Worm (Caenorhabditis elegans) whole organism, L1 larva: ENCODE measurements around the gene T11G6.3.

Source experiments
- C16A3.4 ChIP-seq: fragments of 150-350 bp; optimal IDR thresholded peaks from 2 replicates; lab custom pipeline; 2014; ENCODE audit warnings: missing biosample characterization, missing genetic modification characterization
- F16B12.6 ChIP-seq: fragments of 150-350 bp; optimal IDR thresholded peaks from 2 replicates; lab custom pipeline; 2014; ENCODE audit warnings: missing biosample characterization, missing genetic modification characterization
- alr-1 ChIP-seq: fragments of 200-800 bp; sonication (Bioruptor generic); optimal IDR thresholded peaks from 2 replicates; lab custom pipeline; 2018; ENCODE audit warnings: borderline replicate concordance, mild to moderate bottlenecking, missing genetic modification characterization, missing compliant biosample characterization
- ceh-90 ChIP-seq: sonication (generic microtip); optimal IDR thresholded peaks from 2 replicates; lab custom pipeline; 2016; ENCODE audit warnings: missing genetic modification characterization, missing compliant biosample characterization
- ces-1 ChIP-seq: fragments of 150-350 bp; optimal IDR thresholded peaks from 2 replicates; lab custom pipeline; 2014; ENCODE audit warnings: missing biosample characterization, missing genetic modification reagents, missing genetic modification characterization
- dsc-1 ChIP-seq: sonication (generic microtip); optimal IDR thresholded peaks from 2 replicates; lab custom pipeline; 2016; ENCODE audit warnings: mild to moderate bottlenecking, missing genetic modification characterization, missing compliant biosample characterization
- efl-1 ChIP-seq, 4 experiments: fragments of 150-350 bp; optimal IDR thresholded peaks in 3 of 4; peaks in 1 of 4; 1 replicate in 1 of 4; 2 replicates in 3 of 4; lab custom pipeline; 2014; ENCODE audit warnings: missing biosample characterization in 2 of 4, missing genetic modification characterization in 2 of 4, missing genetic modification reagents in 2 of 4
- egl-13 ChIP-seq: sonication (generic microtip); optimal IDR thresholded peaks from 2 replicates; lab custom pipeline; 2016; ENCODE audit warnings: missing genotype, missing genetic modification reagents, missing genetic modification characterization, missing compliant biosample characterization
- elt-3 ChIP-seq, 6 experiments: fragments of 150-350 bp in 1 of 6; sonication (generic microtip); optimal IDR thresholded peaks; 2 replicates each; lab custom pipeline; 2017 to 2018; ENCODE audit warnings: missing biosample characterization in 6 of 6, missing genetic modification characterization in 6 of 6, inconsistent platforms in 1 of 6
- fkh-4 ChIP-seq: sonication (generic microtip); optimal IDR thresholded peaks from 2 replicates; lab custom pipeline; 2016; ENCODE audit warnings: missing compliant biosample characterization, missing genetic modification characterization, borderline replicate concordance
- fkh-8 ChIP-seq: sonication (generic microtip); optimal IDR thresholded peaks from 2 replicates; lab custom pipeline; 2016; ENCODE audit warnings: mild to moderate bottlenecking, missing genetic modification characterization, missing compliant biosample characterization
- grh-1 ChIP-seq: fragments of 200-800 bp; sonication (Bioruptor generic); IDR thresholded peaks from 2 replicates; pipeline ENCODE4 v1.3.6; 2022; ENCODE audit warnings: missing genetic modification reagents, missing genetic modification characterization, missing compliant biosample characterization
- hlh-17 ChIP-seq: fragments of 200-800 bp; sonication (Bioruptor generic); optimal IDR thresholded peaks from 2 replicates; lab custom pipeline; 2018; ENCODE audit warnings: missing genetic modification characterization, mild to moderate bottlenecking, missing compliant biosample characterization, moderate library complexity, borderline replicate concordance
- hlh-4 ChIP-seq: sonication (generic microtip); optimal IDR thresholded peaks from 2 replicates; lab custom pipeline; 2016; ENCODE audit warnings: mild to moderate bottlenecking, missing genetic modification characterization, missing compliant biosample characterization
- irx-1 ChIP-seq: sonication (generic microtip); optimal IDR thresholded peaks from 2 replicates; lab custom pipeline; 2016; ENCODE audit warnings: missing genetic modification characterization, missing compliant biosample characterization
- jun-1 ChIP-seq: fragments of 150-350 bp; optimal IDR thresholded peaks from 2 replicates; lab custom pipeline; 2014; ENCODE audit warnings: missing biosample characterization, missing genetic modification reagents, missing genetic modification characterization
- lin-39 ChIP-seq: fragments of 150-350 bp; optimal IDR thresholded peaks from 2 replicates; lab custom pipeline; 2014; ENCODE audit warnings: missing biosample characterization, missing genetic modification reagents, missing genetic modification characterization
- lsy-2 ChIP-seq, 2 experiments: fragments of 150-350 bp; optimal IDR thresholded peaks; 2 replicates each; lab custom pipeline; 2014; ENCODE audit warnings: missing biosample characterization in 2 of 2, missing genetic modification characterization in 2 of 2
- mdl-1 ChIP-seq, 2 experiments: fragments of 150-350 bp; optimal IDR thresholded peaks; 2 replicates each; lab custom pipeline; 2014 to 2017; ENCODE audit warnings: missing biosample characterization in 2 of 2, missing genetic modification characterization in 2 of 2, inconsistent platforms in 1 of 2
- mef-2 ChIP-seq: fragments of 150-350 bp; optimal IDR thresholded peaks from 2 replicates; lab custom pipeline; 2014; ENCODE audit warnings: missing biosample characterization, missing genetic modification characterization
- mep-1 ChIP-seq: fragments of 150-350 bp; optimal IDR thresholded peaks from 2 replicates; lab custom pipeline; 2014; ENCODE audit warnings: missing biosample characterization, missing genetic modification characterization
- nhr-11 ChIP-seq: fragments of 150-350 bp; optimal IDR thresholded peaks from 2 replicates; lab custom pipeline; 2014; ENCODE audit warnings: missing biosample characterization, missing genetic modification characterization
- nhr-12 ChIP-seq: sonication (generic microtip); optimal IDR thresholded peaks from 2 replicates; lab custom pipeline; 2017; ENCODE audit warnings: missing biosample characterization, missing genetic modification characterization
- nhr-237 ChIP-seq: fragments of 150-350 bp; optimal IDR thresholded peaks from 2 replicates; lab custom pipeline; 2014; ENCODE audit warnings: missing biosample characterization, missing genetic modification characterization
- nhr-28 ChIP-seq: fragments of 150-350 bp; optimal IDR thresholded peaks from 2 replicates; lab custom pipeline; 2014; ENCODE audit warnings: missing biosample characterization, missing genetic modification characterization
- nhr-71 ChIP-seq: sonication (generic microtip); optimal IDR thresholded peaks from 2 replicates; lab custom pipeline; 2016; ENCODE audit warnings: mild to moderate bottlenecking, missing genetic modification characterization, moderate library complexity, missing compliant biosample characterization
- nhr-76 ChIP-seq: sonication (generic microtip); optimal IDR thresholded peaks from 2 replicates; lab custom pipeline; 2017; ENCODE audit warnings: missing biosample characterization, missing genetic modification characterization
- pag-3 ChIP-seq: sonication (generic microtip); optimal IDR thresholded peaks from 2 replicates; lab custom pipeline; 2017; ENCODE audit warnings: missing genetic modification characterization, mild to moderate bottlenecking, missing compliant biosample characterization, antibody characterized with exemption, borderline replicate concordance; ENCODE audit not compliant: insufficient read depth
- pax-3 ChIP-seq: fragments of 200-800 bp; sonication (Bioruptor generic); optimal IDR thresholded peaks from 2 replicates; lab custom pipeline; 2018; ENCODE audit warnings: mild to moderate bottlenecking, missing genetic modification characterization, moderate library complexity, missing compliant biosample characterization
- skn-1 ChIP-seq: fragments of 150-350 bp; optimal IDR thresholded peaks from 2 replicates; lab custom pipeline; 2014; ENCODE audit warnings: missing biosample characterization, missing genetic modification characterization
- snpc-4 ChIP-seq: fragments of 150-350 bp; optimal IDR thresholded peaks from 2 replicates; lab custom pipeline; 2014; ENCODE audit warnings: missing biosample characterization, missing genetic modification characterization
- snu-23 ChIP-seq: sonication (generic microtip); optimal IDR thresholded peaks from 2 replicates; lab custom pipeline; 2016; ENCODE audit warnings: missing genetic modification characterization, missing compliant biosample characterization
- sox-4 ChIP-seq: sonication (generic microtip); optimal IDR thresholded peaks from 2 replicates; lab custom pipeline; 2016; ENCODE audit warnings: missing genetic modification characterization, missing compliant biosample characterization
- sup-37 ChIP-seq: fragments of 200-800 bp; sonication (Bioruptor generic); optimal IDR thresholded peaks from 2 replicates; lab custom pipeline; 2018; ENCODE audit warnings: mild to moderate bottlenecking, missing genetic modification characterization, missing compliant biosample characterization
- swsn-7 ChIP-seq: sonication (generic microtip); optimal IDR thresholded peaks from 2 replicates; lab custom pipeline; 2016; ENCODE audit warnings: missing genetic modification characterization, missing compliant biosample characterization
- tbx-2 ChIP-seq: sonication (generic microtip); optimal IDR thresholded peaks from 2 replicates; lab custom pipeline; 2016; ENCODE audit warnings: missing genetic modification characterization, missing compliant biosample characterization
- unc-130 ChIP-seq: fragments of 150-350 bp; optimal IDR thresholded peaks from 2 replicates; lab custom pipeline; 2017; ENCODE audit warnings: missing biosample characterization, missing genetic modification characterization, inconsistent platforms
- unc-30 ChIP-seq: sonication (generic microtip); optimal IDR thresholded peaks from 2 replicates; lab custom pipeline; 2017; ENCODE audit warnings: missing biosample characterization, missing genetic modification characterization
- unc-62 ChIP-seq: fragments of 150-350 bp; optimal IDR thresholded peaks from 2 replicates; lab custom pipeline; 2014; ENCODE audit warnings: missing biosample characterization, missing genetic modification reagents, missing genetic modification characterization
- unc-98 ChIP-seq: fragments of 200-800 bp; sonication (Bioruptor generic); IDR thresholded peaks from 2 replicates; pipeline ENCODE4 v1.3.6; 2022; ENCODE audit warnings: missing genetic modification characterization, missing compliant biosample characterization
- zip-4 ChIP-seq: fragments of 200-800 bp; sonication (Bioruptor generic); optimal IDR thresholded peaks from 2 replicates; lab custom pipeline; 2018; ENCODE audit warnings: mild to moderate bottlenecking, missing genetic modification characterization, moderate library complexity, missing compliant biosample characterization
- ztf-11 ChIP-seq, 2 experiments: sonication (generic microtip); optimal IDR thresholded peaks; 2 replicates each; lab custom pipeline; 2016 to 2017; ENCODE audit warnings: missing genetic modification characterization in 2 of 2, missing biosample characterization in 1 of 2, missing compliant biosample characterization in 1 of 2

T11G6.3 gene

DNA sequence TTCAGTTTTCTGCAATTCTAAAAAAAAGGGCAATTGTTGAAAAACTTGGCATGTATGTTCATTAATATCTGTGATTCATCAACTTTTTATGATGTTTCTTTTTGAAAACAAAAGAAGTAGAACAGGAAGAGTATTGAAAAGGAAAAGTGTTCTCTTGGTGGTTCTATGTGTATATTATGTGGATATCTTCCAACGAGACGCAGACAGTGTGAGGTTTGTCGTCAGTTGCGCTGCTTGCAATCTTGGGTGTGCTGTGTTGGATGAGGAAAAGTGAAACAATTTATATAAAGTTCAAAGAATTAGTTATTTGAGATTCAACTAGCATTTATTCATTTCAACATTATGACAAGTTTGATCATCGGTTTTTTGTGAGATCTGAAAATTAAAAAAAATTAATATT lies 2.6 kb downstream of the T11G6.3 start (continued):
- no peak for TF ChIP-seq sup-37 (GFP tag; lab: Kevin White, UChicago)
- peak; percentile 30 for TF ChIP-seq F16B12.6
- no peak for TF ChIP-seq irx-1 (tag; lab: Kevin White, UChicago)
- TF ChIP-seq mdl-1 (tag; optimal IDR thresholded peaks at IDR 0.05; lab: Kevin White, UChicago) = no peak
- TF ChIP-seq pax-3 = no peak
- TF ChIP-seq nhr-11 (tag; lab: Kevin White, UChicago) = no peak
- no peak for TF ChIP-seq nhr-76 (tag; lab: Kevin White, UChicago)
- no peak for TF ChIP-seq egl-13 (tag; lab: Kevin White, UChicago)
- no peak for TF ChIP-seq unc-62 (GFP tag; lab: Kevin White, UChicago)
- no peak for TF ChIP-seq dsc-1 (tag; lab: Kevin White, UChicago)
- no peak for TF ChIP-seq ztf-11 (tag; optimal IDR thresholded peaks at IDR 0.05; lab: Kevin White, UChicago)
- no peak for TF ChIP-seq skn-1 (tag; lab: Kevin White, UChicago)
- TF ChIP-seq lin-39 = no peak
- no peak for TF ChIP-seq unc-30 (tag; lab: Kevin White, UChicago)
- no peak for TF ChIP-seq zip-4
- peak; percentile 19 for TF ChIP-seq mep-1
- TF ChIP-seq C16A3.4 (tag; lab: Kevin White, UChicago) = no peak
- peak; percentile 12 for TF ChIP-seq nhr-71 (tag; lab: Kevin White, UChicago)
- TF ChIP-seq hlh-17 = no peak
- TF ChIP-seq ces-1 = no peak
- TF ChIP-seq tbx-2 = peak; percentile 0
- no peak for TF ChIP-seq snpc-4 (tag; lab: Kevin White, UChicago)
- no peak for TF ChIP-seq alr-1 (tag; lab: Kevin White, UChicago)
- TF ChIP-seq mef-2 = no peak
- TF ChIP-seq sox-4 = no peak
- TF ChIP-seq jun-1 = no peak
- no peak for TF ChIP-seq nhr-28 (tag; lab: Kevin White, UChicago)
- no peak for TF ChIP-seq nhr-12
- no peak for TF ChIP-seq fkh-8 (tag; lab: Kevin White, UChicago)
- TF ChIP-seq elt-3 (tag; optimal IDR thresholded peaks at IDR 0.05; lab: Kevin White, UChicago) = peak in 1 of 6 experiments; percentile 16
- no peak for TF ChIP-seq grh-1 (GFP tag; lab: Robert Waterston, UW)
- TF ChIP-seq swsn-7 (tag; lab: Kevin White, UChicago) = no peak
- TF ChIP-seq ceh-90 = no peak
- TF ChIP-seq nhr-237 = no peak

DNA sequence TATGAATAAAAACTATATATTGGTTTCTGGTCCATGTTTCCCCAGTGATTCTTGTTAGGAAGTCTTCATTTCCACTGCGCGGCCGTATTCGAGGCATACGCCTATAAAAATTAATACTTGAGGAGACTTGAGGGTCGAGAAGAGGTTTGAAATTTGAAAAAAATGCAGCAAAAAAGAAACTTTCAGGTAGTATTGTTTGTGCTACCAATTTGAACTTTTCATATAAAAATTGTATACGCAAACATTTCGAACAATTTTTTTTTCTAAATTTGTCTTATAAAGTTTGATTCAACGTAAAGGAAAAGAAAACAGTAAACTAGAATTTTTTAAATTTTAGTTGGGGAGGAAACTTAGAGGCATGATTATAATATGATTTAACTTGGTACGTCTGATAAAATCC lies 3.2 kb downstream of the T11G6.3 start, which contains the start of gene T11G6.4:
T11G6.4 (minus strand) TSS at position 101 of the 400 bp plus-strand sequence.
- no peak for TF ChIP-seq unc-98 (GFP tag; lab: Robert Waterston, UW)
- no peak for TF ChIP-seq tbx-2
- no peak for TF ChIP-seq lsy-2 (tag; optimal IDR thresholded peaks at IDR 0.05; lab: Kevin White, UChicago)
- TF ChIP-seq snu-23 (GFP tag; lab: Kevin White, UChicago) = no peak
- no peak for TF ChIP-seq pag-3 (tag; lab: Kevin White, UChicago)
- TF ChIP-seq nhr-28 (tag; lab: Kevin White, UChicago) = no peak
- TF ChIP-seq lin-39 = no peak
- TF ChIP-seq hlh-4 (tag; lab: Kevin White, UChicago) = no peak

DNA sequence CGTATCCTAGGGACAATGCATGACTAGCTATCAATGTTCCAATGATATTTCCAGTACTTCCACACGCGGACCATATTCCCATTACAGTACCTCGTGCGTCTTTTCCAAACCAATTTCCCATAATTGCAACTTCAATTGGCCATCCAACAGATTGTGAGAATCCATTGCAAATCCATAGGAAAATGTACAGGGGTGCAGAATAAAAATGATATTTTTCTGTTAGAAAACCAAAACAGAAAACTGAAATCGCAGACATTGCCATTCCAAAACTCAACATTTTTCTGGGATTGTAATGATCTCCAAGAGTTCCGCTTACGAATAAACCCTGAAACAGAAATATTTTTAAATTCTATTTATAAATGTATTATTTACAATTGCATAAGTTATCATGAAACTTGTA lies 3.9 kb downstream of the T11G6.3 start:
- TF ChIP-seq fkh-4 (tag; lab: Kevin White, UChicago) = no peak
- no peak for TF ChIP-seq unc-130 (tag; lab: Kevin White, UChicago)
- TF ChIP-seq mep-1 = no peak
- TF ChIP-seq nhr-71 (tag; lab: Kevin White, UChicago) = no peak
- no peak for TF ChIP-seq nhr-28 (tag; lab: Kevin White, UChicago)
- no peak for TF ChIP-seq efl-1 (optimal IDR thresholded peaks at IDR 0.05; lab: Kevin White, UChicago)
- peak in 1 of 2 experiments; percentile 80 for TF ChIP-seq efl-1 (GFP tag; optimal IDR thresholded peaks at IDR 0.05 in 1 of 2; lab: Kevin White, UChicago)
